Fruit fly (Drosophila melanogaster): ENCODE results near the gene nes.
A peak's percentile ranks its signal among the peaks of the same experiment; 100 is the strongest.

Gene nes

dm6 chr3L:19263480-19264140 is 3.1 kb upstream of the nes start, which contains the start of the genes CG42374 and Mettl5 (continued):
- TF ChIP-seq CG14860 (GFP tag; IDR thresholded peaks at IDR 0.05; ENCODE audit: partially characterized antibody) (no peak), CG8089 (GFP tag; optimal IDR thresholded peaks at IDR 0.05) (no peak), CG5245 (GFP tag; optimal IDR thresholded peaks at IDR 0.05) (no peak), fru (optimal IDR thresholded peaks at IDR 0.05) (no peak), CG10543 (GFP tag; optimal IDR thresholded peaks at IDR 0.05) (no peak), CG9817 (tag; optimal IDR thresholded peaks at IDR 0.05) (no peak), pzg (GFP tag; optimal IDR thresholded peaks at IDR 0.05) (no peak), Hand (GFP tag; optimal IDR thresholded peaks at IDR 0.05) (no peak), pros (GFP tag; optimal IDR thresholded peaks at IDR 0.05) (no peak), ac (GFP tag; optimal IDR thresholded peaks at IDR 0.05) (no peak), E2f1 (GFP tag; IDR thresholded peaks at IDR 0.05) (peak; percentile 25; the same call in 1 of the 2 replicates), CG2120 (GFP tag; optimal IDR thresholded peaks at IDR 0.05) (peak; percentile 32), ATbp (GFP tag; optimal IDR thresholded peaks at IDR 0.05) (no peak), CG31224 (GFP tag; IDR thresholded peaks at IDR 0.05) (no peak), CG18599 (GFP tag; optimal IDR thresholded peaks at IDR 0.05) (peak; percentile 45), CG11695 (GFP tag; IDR thresholded peaks at IDR 0.05) (peak; percentile 83), emc (GFP tag; optimal IDR thresholded peaks at IDR 0.05) (no peak), Drgx (GFP tag; IDR thresholded peaks at IDR 0.05) (peak; percentile 76), run (tag; optimal IDR thresholded peaks at IDR 0.05) (no peak), wor (GFP tag; IDR thresholded peaks at IDR 0.05) (no peak), kni (GFP tag; optimal IDR thresholded peaks at IDR 0.05) (no peak), B-H2 (GFP tag; optimal IDR thresholded peaks at IDR 0.05) (no peak), grau (tag; optimal IDR thresholded peaks at IDR 0.05) (peak; percentile 51), bcd (GFP tag; optimal IDR thresholded peaks at IDR 0.05) (peak; percentile 21), Dbx (GFP tag; IDR thresholded peaks at IDR 0.05) (no peak; the same call in 2 of the 3 replicates), Deaf1 (tag; optimal IDR thresholded peaks at IDR 0.05) (no peak), bigmax (GFP tag; optimal IDR thresholded peaks at IDR 0.05) (no peak), bsh (GFP tag; optimal IDR thresholded peaks at IDR 0.05) (peak in 1 of 2 experiments; percentile 62), CG16815 (GFP tag; optimal IDR thresholded peaks at IDR 0.05) (no peak), ranshi (GFP tag; IDR thresholded peaks at IDR 0.05) (peak; percentile 34; the same call in 1 of the 2 replicates), C15 (GFP tag; IDR thresholded peaks at IDR 0.05) (no peak), CG12155 (GFP tag; optimal IDR thresholded peaks at IDR 0.05) (no peak), Myb (GFP tag; optimal IDR thresholded peaks at IDR 0.05) (no peak), CG2199 (GFP tag; IDR thresholded peaks at IDR 0.05) (no peak), so (GFP tag; IDR thresholded peaks at IDR 0.05) (no peak), CG32767 (GFP tag; IDR thresholded peaks at IDR 0.05) (no peak), ssp (GFP tag; IDR thresholded peaks at IDR 0.05) (no peak), cwo (GFP tag; optimal IDR thresholded peaks at IDR 0.05) (peak; percentile 74), YL-1 (GFP tag; optimal IDR thresholded peaks at IDR 0.05) (no peak), CG14014 (GFP tag; IDR thresholded peaks at IDR 0.05) (0 out of 2 replicates have a peak, but pooled peaks have one; percentile 32), CG1603 (tag; optimal IDR thresholded peaks at IDR 0.05) (peak; percentile 46), Ptx1 (GFP tag; IDR thresholded peaks at IDR 0.05) (no peak), hb (GFP tag; IDR thresholded peaks at IDR 0.05; ENCODE audit: partially characterized antibody) (no peak), NFAT (GFP tag; IDR thresholded peaks at IDR 0.05) (no peak), CG6813 (GFP tag; optimal IDR thresholded peaks at IDR 0.05) (peak; percentile 35), Lhr (GFP tag; optimal IDR thresholded peaks at IDR 0.05) (no peak), sc (optimal IDR thresholded peaks at IDR 0.05) (no peak), sc (GFP tag; optimal IDR thresholded peaks at IDR 0.05) (no peak), Vsx1 (GFP tag; optimal IDR thresholded peaks at IDR 0.05) (no peak), Doc3 (GFP tag; IDR thresholded peaks at IDR 0.05; ENCODE audit: partially characterized antibody) (no peak)

All from whole organism, embryonic.